Fruit fly (Drosophila melanogaster) whole organism, pupa: ENCODE measurements around the gene Atg17.

Experiments
- CG15710 ChIP-seq: fragments of 200-800 bp; sonication (Bioruptor generic); optimal IDR thresholded peaks from 2 replicates; lab custom pipeline; 2018; ENCODE audit warnings: missing biosample characterization, mild to moderate bottlenecking, missing genetic modification characterization, moderate library complexity
- CG9948 ChIP-seq: fragments of 200-800 bp; sonication (Bioruptor generic); optimal IDR thresholded peaks from 2 replicates; lab custom pipeline; 2018; ENCODE audit warnings: missing biosample characterization, mild to moderate bottlenecking, missing genetic modification characterization, moderate library complexity
- EcR ChIP-seq: fragments of 200-800 bp; sonication (Bioruptor generic); optimal IDR thresholded peaks from 3 replicates; lab custom pipeline; 2019; ENCODE audit warnings: missing biosample characterization, missing genetic modification characterization, mild to moderate bottlenecking, moderate library complexity, missing genetic modification reagents
- Ets98B ChIP-seq: fragments of 200-800 bp; sonication (Bioruptor generic); IDR thresholded peaks from 2 replicates; pipeline ENCODE4 v1.3.6; 2022; ENCODE audit warnings: missing biosample characterization, missing genetic modification characterization
- Snoo ChIP-seq: fragments of 200-800 bp; sonication (Bioruptor generic); optimal IDR thresholded peaks from 3 replicates; lab custom pipeline; 2017; ENCODE audit warnings: missing biosample characterization, mild to moderate bottlenecking, missing genetic modification characterization, inconsistent platforms
- fd96Ca ChIP-seq: fragments of 200-800 bp; sonication (Bioruptor generic); IDR thresholded peaks from 3 replicates; pipeline ENCODE4 v1.3.6; 2022; ENCODE audit warnings: missing biosample characterization, missing genetic modification characterization

DNA sequence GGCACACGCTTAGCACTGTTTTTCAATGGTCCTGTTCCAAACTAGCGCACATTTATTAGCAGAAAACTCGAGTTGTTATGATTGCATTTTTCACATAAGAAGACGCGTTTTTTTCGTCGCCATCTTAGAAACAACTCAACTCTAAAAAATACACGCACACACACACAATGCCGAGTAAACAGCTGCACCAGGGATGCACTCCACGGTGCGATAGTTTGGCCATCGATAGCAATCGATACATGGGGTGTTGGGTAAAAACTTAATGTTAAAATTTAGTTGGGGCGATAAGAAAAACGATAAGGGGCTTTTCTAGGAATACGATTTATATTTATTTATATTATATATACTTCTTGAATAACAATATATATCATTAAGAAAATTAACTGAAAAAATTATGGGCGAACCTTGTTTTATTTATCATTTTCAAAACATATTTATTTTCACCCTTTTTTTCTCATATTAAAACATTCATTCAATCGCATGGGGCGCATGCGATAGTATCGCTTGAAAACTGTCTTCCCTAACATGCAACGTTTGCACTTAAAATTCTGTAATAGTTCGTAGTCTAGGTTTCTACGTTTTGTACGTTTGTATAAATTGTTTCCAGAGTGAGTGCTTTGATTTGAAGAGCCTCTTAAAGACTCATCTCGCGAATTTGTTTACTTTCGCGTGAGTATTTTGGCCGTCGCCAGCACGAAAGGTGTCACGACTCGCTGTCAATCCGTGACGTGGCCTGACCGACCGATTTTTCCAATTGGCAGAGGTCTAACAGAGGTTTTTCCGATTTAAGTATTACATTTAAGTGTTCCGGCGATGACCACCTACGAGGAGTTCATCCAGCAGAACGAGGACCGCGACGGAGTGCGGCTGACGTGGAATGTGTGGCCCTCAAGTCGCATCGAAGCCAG, 20.7 kb upstream of the Atg17 start, which contains the start of the genes MTA1-like and Sec23:
- TF ChIP-seq Ets98B (GFP tag; lab: Robert Waterston, UW) (no peak; the same call in 1 of the 2 replicates), Snoo (tag; lab: Kevin White, UChicago) (peak; percentile 39), EcR (GFP tag; lab: Kevin White, UChicago) (no peak), fd96Ca (GFP tag; lab: Robert Waterston, UW) (peak; percentile 13; the same call in 2 of the 3 replicates), CG15710 (tag; lab: Kevin White, UChicago) (peak; percentile 44), CG9948 (peak; percentile 33)
